Worm (Caenorhabditis elegans) whole organism, L2 larva: ENCODE results near the gene qui-1.

Source experiments
- ama-1 ChIP-seq: fragments of 150-350 bp; optimal IDR thresholded peaks from 2 replicates; lab custom pipeline; 2018; ENCODE audit warnings: inconsistent platforms
- ceh-16 ChIP-seq: fragments of 150-350 bp; optimal IDR thresholded peaks from 2 replicates; lab custom pipeline; 2014; ENCODE audit warnings: missing biosample characterization, missing genetic modification characterization
- ceh-82 ChIP-seq: fragments of 150-350 bp; optimal IDR thresholded peaks from 2 replicates; lab custom pipeline; 2014; ENCODE audit warnings: missing biosample characterization, missing genetic modification characterization
- elt-3 ChIP-seq: sonication (generic microtip); optimal IDR thresholded peaks from 2 replicates; lab custom pipeline; 2017; ENCODE audit warnings: missing biosample characterization, missing genetic modification characterization
- lsy-2 ChIP-seq, 2 experiments: fragments of 150-350 bp in 1 of 2; sonication (generic microtip) in 1 of 2; optimal IDR thresholded peaks; 2 replicates each; lab custom pipeline; 2014 to 2017; ENCODE audit warnings: missing biosample characterization in 2 of 2, missing genetic modification characterization in 2 of 2
- mdl-1 ChIP-seq, 2 experiments: fragments of 150-350 bp in 1 of 2; sonication (generic microtip) in 1 of 2; optimal IDR thresholded peaks; 2 replicates each; lab custom pipeline; 2017; ENCODE audit warnings: missing biosample characterization in 2 of 2, missing genetic modification characterization in 2 of 2
- nhr-11 ChIP-seq: fragments of 150-350 bp; optimal IDR thresholded peaks from 2 replicates; lab custom pipeline; 2014; ENCODE audit warnings: missing biosample characterization, missing genetic modification characterization
- nhr-129 ChIP-seq: fragments of 150-350 bp; optimal IDR thresholded peaks from 2 replicates; lab custom pipeline; 2014; ENCODE audit warnings: missing biosample characterization, missing genetic modification characterization
- nhr-23 ChIP-seq: fragments of 150-350 bp; optimal IDR thresholded peaks from 2 replicates; lab custom pipeline; 2014; ENCODE audit warnings: missing biosample characterization, missing genetic modification reagents, missing genetic modification characterization
- nhr-237 ChIP-seq: fragments of 150-350 bp; optimal IDR thresholded peaks from 2 replicates; lab custom pipeline; 2014; ENCODE audit warnings: missing biosample characterization, missing genetic modification characterization
- snpc-4 ChIP-seq: fragments of 150-350 bp; optimal IDR thresholded peaks from 2 replicates; lab custom pipeline; 2014; ENCODE audit warnings: missing biosample characterization, missing genetic modification characterization
- unc-62 ChIP-seq: fragments of 150-350 bp; optimal IDR thresholded peaks from 2 replicates; lab custom pipeline; 2014; ENCODE audit warnings: missing biosample characterization, missing genetic modification reagents, missing genetic modification characterization
- zag-1 ChIP-seq: fragments of 150-350 bp; optimal IDR thresholded peaks from 2 replicates; lab custom pipeline; 2014; ENCODE audit warnings: missing biosample characterization, missing genetic modification characterization
- ztf-4 ChIP-seq: fragments of 150-350 bp; optimal IDR thresholded peaks from 2 replicates; lab custom pipeline; 2014; ENCODE audit warnings: missing biosample characterization, missing genetic modification characterization

ce11 chrIV:13540165-13540564, 21.5 kb upstream of the qui-1 start, which contains the start of gene rsd-2:
- TF ChIP-seq elt-3 (tag; lab: Kevin White, UChicago), result no peak
- no peak for TF ChIP-seq nhr-23 (tag; lab: Kevin White, UChicago)
- TF ChIP-seq nhr-129 (tag; lab: Kevin White, UChicago), result no peak
- no peak for TF ChIP-seq ztf-4 (tag; lab: Kevin White, UChicago)
- no peak for TF ChIP-seq lsy-2 (tag; optimal IDR thresholded peaks at IDR 0.05; lab: Kevin White, UChicago)
- TF ChIP-seq unc-62 (GFP tag; lab: Kevin White, UChicago), result no peak
- no peak for TF ChIP-seq nhr-11
- no peak for TF ChIP-seq ceh-82
- no peak for TF ChIP-seq mdl-1 (tag; optimal IDR thresholded peaks at IDR 0.05; lab: Kevin White, UChicago)
- TF ChIP-seq ama-1 (lab: Kevin White, UChicago), result no peak
- TF ChIP-seq nhr-237 (tag; lab: Kevin White, UChicago), result no peak
- no peak for TF ChIP-seq snpc-4 (tag; lab: Kevin White, UChicago)
- TF ChIP-seq zag-1, result no peak
- no peak for TF ChIP-seq ceh-16 (tag; lab: Kevin White, UChicago)
